Worm (Caenorhabditis elegans): ENCODE measurements around the gene F44A2.3.

- TF ChIP-seq flt-1 (GFP tag; IDR thresholded peaks at IDR 0.05) (no peak), ama-1 (optimal IDR thresholded peaks at IDR 0.05) (no peak), ceh-13 (GFP tag; optimal IDR thresholded peaks at IDR 0.05) (no peak), F13C5.2 (tag; optimal IDR thresholded peaks at IDR 0.05) (no peak), tbx-37 (GFP tag; conservative IDR thresholded peaks at IDR 0.05) (no peak)
Measured at ce11 chrV:9291919-9292318, 13.3 kb upstream of the F44A2.3 start, which contains the start of gene ZK682.7.
